Worm (Caenorhabditis elegans) whole organism, L2 larva: ENCODE measurements around the gene nhr-184.

ENCODE experiments used
- C34F6.9 ChIP-seq: fragments of 150-350 bp; optimal IDR thresholded peaks from 2 replicates; lab custom pipeline; 2014; ENCODE audit warnings: missing biosample characterization, missing genetic modification characterization
- F13H6.1 ChIP-seq: sonication (generic microtip); optimal IDR thresholded peaks from 2 replicates; lab custom pipeline; 2016; ENCODE audit warnings: missing genetic modification characterization, missing compliant biosample characterization
- R02D3.7 ChIP-seq: fragments of 150-350 bp; optimal IDR thresholded peaks from 2 replicates; lab custom pipeline; 2014; ENCODE audit warnings: missing biosample characterization, missing genetic modification characterization
- Y55F3AM.14 ChIP-seq: fragments of 200-800 bp; sonication (Bioruptor generic); optimal IDR thresholded peaks from 2 replicates; lab custom pipeline; 2018; ENCODE audit warnings: mild to moderate bottlenecking, missing genetic modification characterization, missing compliant biosample characterization
- ZK546.5 ChIP-seq: sonication (generic microtip); optimal IDR thresholded peaks from 2 replicates; lab custom pipeline; 2017; ENCODE audit warnings: missing biosample characterization, missing genetic modification characterization
- aly-2 ChIP-seq: fragments of 150-350 bp; optimal IDR thresholded peaks from 2 replicates; lab custom pipeline; 2014; ENCODE audit warnings: missing biosample characterization, missing genetic modification characterization
- blmp-1 ChIP-seq: sonication (generic microtip); optimal IDR thresholded peaks from 2 replicates; lab custom pipeline; 2017; ENCODE audit warnings: missing genetic modification characterization, mild to moderate bottlenecking, missing compliant biosample characterization, antibody characterized with exemption, moderate library complexity; ENCODE audit not compliant: insufficient read depth
- ceh-16 ChIP-seq: fragments of 150-350 bp; optimal IDR thresholded peaks from 2 replicates; lab custom pipeline; 2014; ENCODE audit warnings: missing biosample characterization, missing genetic modification characterization
- ceh-82 ChIP-seq: fragments of 150-350 bp; optimal IDR thresholded peaks from 2 replicates; lab custom pipeline; 2014; ENCODE audit warnings: missing biosample characterization, missing genetic modification characterization
- crh-2 ChIP-seq: sonication (generic microtip); optimal IDR thresholded peaks from 2 replicates; lab custom pipeline; 2017; ENCODE audit warnings: missing biosample characterization, missing genetic modification characterization
- dmd-4 ChIP-seq: sonication (generic microtip); optimal IDR thresholded peaks from 2 replicates; lab custom pipeline; 2017; ENCODE audit warnings: missing biosample characterization, missing genetic modification characterization
- egl-27 ChIP-seq: sonication (generic microtip); optimal IDR thresholded peaks from 3 replicates; lab custom pipeline; 2017; ENCODE audit warnings: missing biosample characterization, missing genetic modification reagents, missing genetic modification characterization
- elt-1 ChIP-seq: fragments of 150-350 bp; optimal IDR thresholded peaks from 2 replicates; lab custom pipeline; 2014; ENCODE audit warnings: missing biosample characterization, missing genetic modification characterization
- elt-3 ChIP-seq: sonication (generic microtip); optimal IDR thresholded peaks from 2 replicates; lab custom pipeline; 2017; ENCODE audit warnings: missing biosample characterization, missing genetic modification characterization
- fos-1 ChIP-seq: fragments of 150-350 bp; optimal IDR thresholded peaks from 2 replicates; lab custom pipeline; 2014; ENCODE audit warnings: missing biosample characterization, missing genetic modification characterization
- gmeb-1 ChIP-seq: fragments of 150-350 bp; optimal IDR thresholded peaks from 2 replicates; lab custom pipeline; 2014; ENCODE audit warnings: missing biosample characterization, missing genetic modification characterization
- lin-39 ChIP-seq: fragments of 150-350 bp; optimal IDR thresholded peaks from 2 replicates; lab custom pipeline; 2014; ENCODE audit warnings: missing biosample characterization, missing genetic modification reagents, missing genetic modification characterization
- lsy-2 ChIP-seq, 2 experiments: fragments of 150-350 bp in 1 of 2; sonication (generic microtip) in 1 of 2; optimal IDR thresholded peaks; 2 replicates each; lab custom pipeline; 2014 to 2017; ENCODE audit warnings: missing biosample characterization in 2 of 2, missing genetic modification characterization in 2 of 2
- mab-5 ChIP-seq: fragments of 150-350 bp; optimal IDR thresholded peaks from 2 replicates; lab custom pipeline; 2014; ENCODE audit warnings: missing biosample characterization, missing genetic modification characterization
- mdl-1 ChIP-seq, 2 experiments: fragments of 150-350 bp in 1 of 2; sonication (generic microtip) in 1 of 2; optimal IDR thresholded peaks; 2 replicates each; lab custom pipeline; 2017; ENCODE audit warnings: missing biosample characterization in 2 of 2, missing genetic modification characterization in 2 of 2
- nhr-10 ChIP-seq: sonication (generic microtip); optimal IDR thresholded peaks from 2 replicates; lab custom pipeline; 2017; ENCODE audit warnings: missing biosample characterization, missing genetic modification characterization
- nhr-12 ChIP-seq: fragments of 150-350 bp; optimal IDR thresholded peaks from 2 replicates; lab custom pipeline; 2014; ENCODE audit warnings: missing biosample characterization, missing genetic modification characterization
- nhr-129 ChIP-seq: fragments of 150-350 bp; optimal IDR thresholded peaks from 2 replicates; lab custom pipeline; 2014; ENCODE audit warnings: missing biosample characterization, missing genetic modification characterization
- nhr-237 ChIP-seq: fragments of 150-350 bp; optimal IDR thresholded peaks from 2 replicates; lab custom pipeline; 2014; ENCODE audit warnings: missing biosample characterization, missing genetic modification characterization
- nhr-25 ChIP-seq: fragments of 150-350 bp; sonication (generic microtip); optimal IDR thresholded peaks from 3 replicates; lab custom pipeline; 2014; ENCODE audit warnings: missing biosample characterization, missing genetic modification characterization
- nhr-6 ChIP-seq: fragments of 150-350 bp; optimal IDR thresholded peaks from 2 replicates; lab custom pipeline; 2014; ENCODE audit warnings: missing biosample characterization, missing genetic modification characterization
- nhr-77 ChIP-seq: fragments of 150-350 bp; optimal IDR thresholded peaks from 2 replicates; lab custom pipeline; 2014; ENCODE audit warnings: missing biosample characterization, missing genetic modification characterization
- peb-1 ChIP-seq: fragments of 150-350 bp; optimal IDR thresholded peaks from 2 replicates; lab custom pipeline; 2014; ENCODE audit warnings: missing biosample characterization, missing genetic modification characterization
- sem-4 ChIP-seq: fragments of 150-350 bp; optimal IDR thresholded peaks from 2 replicates; lab custom pipeline; 2014; ENCODE audit warnings: missing biosample characterization, missing genetic modification reagents, missing genetic modification characterization
- sma-3 ChIP-seq: sonication (generic microtip); optimal IDR thresholded peaks from 2 replicates; lab custom pipeline; 2016; ENCODE audit warnings: missing genetic modification reagents, missing genetic modification characterization, missing compliant biosample characterization
- sma-9 ChIP-seq, 2 experiments: fragments of 150-350 bp in 1 of 2; sonication (generic microtip) in 1 of 2; optimal IDR thresholded peaks; 2 replicates each; lab custom pipeline; 2014 to 2016; ENCODE audit warnings: missing genetic modification characterization in 2 of 2, mild to moderate bottlenecking in 1 of 2, missing biosample characterization in 1 of 2, missing compliant biosample characterization in 1 of 2, missing genetic modification reagents in 1 of 2, moderate library complexity in 1 of 2
- snpc-4 ChIP-seq: fragments of 150-350 bp; optimal IDR thresholded peaks from 2 replicates; lab custom pipeline; 2014; ENCODE audit warnings: missing biosample characterization, missing genetic modification characterization
- unc-39 ChIP-seq: fragments of 150-350 bp; optimal IDR thresholded peaks from 2 replicates; lab custom pipeline; 2014; ENCODE audit warnings: missing biosample characterization, missing genetic modification characterization
- unc-55 ChIP-seq: fragments of 150-350 bp; sonication (generic microtip); optimal IDR thresholded peaks from 3 replicates; lab custom pipeline; 2014; ENCODE audit warnings: missing biosample characterization, missing genetic modification reagents, missing genetic modification characterization
- unc-62 ChIP-seq: fragments of 150-350 bp; optimal IDR thresholded peaks from 2 replicates; lab custom pipeline; 2014; ENCODE audit warnings: missing biosample characterization, missing genetic modification reagents, missing genetic modification characterization
- ztf-1 ChIP-seq: fragments of 200-800 bp; sonication (Bioruptor generic); conservative IDR thresholded peaks from 2 replicates; pipeline ENCODE4 v1.3.6; 2022; ENCODE audit warnings: missing genetic modification characterization, missing compliant biosample characterization

The nhr-184 gene

ce11 chrV:2221764-2222163 is 7.5 kb upstream of the nhr-184 start, which contains the start of gene nhr-128:
TSS of gene nhr-128 (plus strand) at chrV:2222064.
- no peak for TF ChIP-seq ceh-82 (tag; lab: Kevin White, UChicago)
- TF ChIP-seq nhr-6 (tag; lab: Kevin White, UChicago): no peak
- no peak for TF ChIP-seq F13H6.1 (tag; lab: Kevin White, UChicago)
- no peak for TF ChIP-seq nhr-237 (tag; lab: Kevin White, UChicago)
- TF ChIP-seq nhr-25 (tag; lab: Kevin White, UChicago): no peak
- TF ChIP-seq sem-4: no peak
- TF ChIP-seq lsy-2 (tag; optimal IDR thresholded peaks at IDR 0.05; lab: Kevin White, UChicago): no peak
- no peak for TF ChIP-seq nhr-77 (tag; lab: Kevin White, UChicago)
- no peak for TF ChIP-seq unc-55 (GFP tag; lab: Kevin White, UChicago)
- no peak for TF ChIP-seq dmd-4 (tag; lab: Kevin White, UChicago)
- no peak for TF ChIP-seq unc-62 (GFP tag; lab: Kevin White, UChicago)
- no peak for TF ChIP-seq mab-5 (tag; lab: Kevin White, UChicago)
- no peak for TF ChIP-seq Y55F3AM.14 (GFP tag; lab: Kevin White, UChicago)
- TF ChIP-seq unc-39: no peak
- no peak for TF ChIP-seq lin-39 (tag; lab: Kevin White, UChicago)
- TF ChIP-seq ztf-1 (GFP tag; lab: Robert Waterston, UW): no peak
- TF ChIP-seq R02D3.7 (tag; lab: Kevin White, UChicago): no peak
- TF ChIP-seq, all 48 proteins: peak for 0

- TF ChIP-seq snpc-4: no peak
- no peak for TF ChIP-seq nhr-6 (tag; lab: Kevin White, UChicago)
- no peak for TF ChIP-seq unc-39
- no peak for TF ChIP-seq aly-2 (tag; lab: Kevin White, UChicago)
- no peak for TF ChIP-seq egl-27 (tag; lab: Kevin White, UChicago)
- peak; percentile 71 for TF ChIP-seq fos-1 (tag; lab: Kevin White, UChicago)
- peak; percentile 79 for TF ChIP-seq sma-9 (GFP tag; optimal IDR thresholded peaks at IDR 0.05; lab: Kevin White, UChicago)
- TF ChIP-seq sma-9 (tag; optimal IDR thresholded peaks at IDR 0.05; lab: Kevin White, UChicago): no peak
- TF ChIP-seq elt-1 (tag; lab: Kevin White, UChicago): no peak
- peak; percentile 26 for TF ChIP-seq C34F6.9 (tag; lab: Kevin White, UChicago)
- TF ChIP-seq lsy-2 (tag; optimal IDR thresholded peaks at IDR 0.05; lab: Kevin White, UChicago): peak in 1 of 2 experiments; percentile 47
- TF ChIP-seq peb-1 (tag; lab: Kevin White, UChicago): no peak
- TF ChIP-seq nhr-25 (tag; lab: Kevin White, UChicago): peak; percentile 31
- TF ChIP-seq gmeb-1 (tag; lab: Kevin White, UChicago): peak; percentile 67
- TF ChIP-seq crh-2 (tag; lab: Kevin White, UChicago): peak; percentile 59
- TF ChIP-seq F13H6.1 (tag; lab: Kevin White, UChicago): peak; percentile 25
- TF ChIP-seq nhr-129 (tag; lab: Kevin White, UChicago): peak; percentile 63
- TF ChIP-seq unc-62 (GFP tag; lab: Kevin White, UChicago): no peak
- TF ChIP-seq, all 48 proteins: peak for 9
Measured at ce11 chrV:2218803-2219202, 4.5 kb upstream of the nhr-184 start, which contains the start of gene nhr-56. TSS of gene nhr-56 (plus strand) at chrV:2219004.

ce11 chrV:2216927-2217326 is 2.6 kb upstream of the nhr-184 start:
- TF ChIP-seq sem-4 (no peak), blmp-1 (tag; lab: Kevin White, UChicago) (no peak), nhr-10 (tag; lab: Kevin White, UChicago) (no peak), ceh-16 (tag; lab: Kevin White, UChicago) (no peak), nhr-12 (no peak), R02D3.7 (tag; lab: Kevin White, UChicago) (no peak), elt-3 (tag; lab: Kevin White, UChicago) (no peak), crh-2 (tag; lab: Kevin White, UChicago) (no peak), mdl-1 (tag; optimal IDR thresholded peaks at IDR 0.05; lab: Kevin White, UChicago) (no peak), nhr-237 (tag; lab: Kevin White, UChicago) (no peak), egl-27 (tag; lab: Kevin White, UChicago) (no peak), sma-3 (GFP tag; lab: Kevin White, UChicago) (no peak), ZK546.5 (no peak), elt-1 (tag; lab: Kevin White, UChicago) (no peak), mab-5 (tag; lab: Kevin White, UChicago) (no peak), nhr-77 (tag; lab: Kevin White, UChicago) (no peak), unc-55 (GFP tag; lab: Kevin White, UChicago) (no peak), nhr-6 (tag; lab: Kevin White, UChicago) (no peak)
